Fruit fly (Drosophila melanogaster) whole organism, wandering third instar larva: ENCODE results near the gene CG34034.

Experiments
- Abd-B ChIP-seq: fragments of >200 bp; optimal IDR thresholded peaks from 2 replicates; lab custom pipeline; 2017; ENCODE audit warnings: missing biosample characterization, missing genetic modification characterization
- GATAd ChIP-seq: sonication (Bioruptor generic); optimal IDR thresholded peaks from 2 replicates; lab custom pipeline; 2016; ENCODE audit warnings: missing biosample characterization, missing genetic modification characterization
- HLH106 ChIP-seq: fragments of 200-800 bp; optimal IDR thresholded peaks from 3 replicates; lab custom pipeline; 2019; ENCODE audit warnings: missing biosample characterization, mild to moderate bottlenecking, missing genetic modification characterization, moderate library complexity
- Hnf4 ChIP-seq: fragments of 200-800 bp; sonication (Bioruptor generic); optimal IDR thresholded peaks from 2 replicates; lab custom pipeline; 2016; ENCODE audit warnings: missing biosample characterization, mild to moderate bottlenecking, missing genetic modification characterization
- OdsH ChIP-seq: fragments of 200-800 bp; sonication (Bioruptor generic); optimal IDR thresholded peaks from 2 replicates; lab custom pipeline; 2016; ENCODE audit warnings: missing biosample characterization, mild to moderate bottlenecking, missing genetic modification characterization
- br ChIP-seq: fragments of 200-800 bp; sonication (Bioruptor generic); optimal IDR thresholded peaks from 2 replicates; lab custom pipeline; 2016; ENCODE audit warnings: missing biosample characterization, missing genetic modification characterization
- dsf ChIP-seq: sonication (Bioruptor generic); optimal IDR thresholded peaks from 2 replicates; lab custom pipeline; 2016; ENCODE audit warnings: missing biosample characterization, missing genetic modification characterization, borderline replicate concordance
- fru ChIP-seq: fragments of 200-800 bp; sonication (Bioruptor generic); optimal IDR thresholded peaks from 3 replicates; lab custom pipeline; 2016; ENCODE audit warnings: missing biosample characterization, mild to moderate bottlenecking, missing genetic modification characterization
- lola ChIP-seq: fragments of >200 bp; optimal IDR thresholded peaks from 2 replicates; lab custom pipeline; 2017; ENCODE audit warnings: missing biosample characterization, missing genetic modification characterization
- sage ChIP-seq: fragments of 200-800 bp; sonication (Bioruptor generic); optimal IDR thresholded peaks from 2 replicates; lab custom pipeline; 2016; ENCODE audit warnings: missing biosample characterization, mild to moderate bottlenecking, missing genetic modification characterization
- sv ChIP-seq: fragments of 200-800 bp; sonication (Bioruptor generic); optimal IDR thresholded peaks from 3 replicates; lab custom pipeline; 2016; ENCODE audit warnings: missing biosample characterization, missing genetic modification characterization
- usp ChIP-seq: fragments of >200 bp; optimal IDR thresholded peaks from 2 replicates; lab custom pipeline; 2017; ENCODE audit warnings: missing biosample characterization, missing genetic modification characterization

- no peak for TF ChIP-seq Hnf4 (GFP tag; lab: Kevin White, UChicago)
- TF ChIP-seq HLH106 (tag; lab: Kevin White, UChicago) = no peak
- TF ChIP-seq OdsH (GFP tag; lab: Kevin White, UChicago) = no peak
- no peak for TF ChIP-seq sv (GFP tag; lab: Kevin White, UChicago)
- TF ChIP-seq fru = no peak
- TF ChIP-seq Abd-B (GFP tag; lab: Kevin White, UChicago) = no peak
- TF ChIP-seq dsf = no peak
- TF ChIP-seq br (GFP tag; lab: Kevin White, UChicago) = no peak
- no peak for TF ChIP-seq sage
- TF ChIP-seq usp (GFP tag; lab: Kevin White, UChicago) = no peak
- TF ChIP-seq GATAd (GFP tag; lab: Kevin White, UChicago) = no peak
- TF ChIP-seq lola = no peak
Measured at dm6 chr3R:21780086-21780485, 41.2 kb upstream of the CG34034 start.
